Worm (Caenorhabditis elegans) whole organism, L4 larva: ENCODE data around the gene nspg-8.

ENCODE experiments used
- F44E2.7 ChIP-seq: fragments of 200-800 bp; sonication (Bioruptor generic); IDR thresholded peaks from 2 replicates; pipeline ENCODE4 v2.1.2; 2022; ENCODE audit warnings: missing genetic modification characterization, missing compliant biosample characterization
- F49E8.2 ChIP-seq: sonication (generic microtip); optimal IDR thresholded peaks from 2 replicates; lab custom pipeline; 2016; ENCODE audit warnings: missing compliant biosample characterization, mild to moderate bottlenecking, missing genetic modification characterization, borderline replicate concordance
- T20F7.1 ChIP-seq: fragments of 200-800 bp; sonication (Bioruptor generic); optimal IDR thresholded peaks from 2 replicates; lab custom pipeline; 2018; ENCODE audit warnings: mild to moderate bottlenecking, missing genetic modification characterization, missing compliant biosample characterization
- T26A8.4 ChIP-seq: fragments of 200-800 bp; sonication (Bioruptor generic); IDR thresholded peaks from 2 replicates; pipeline ENCODE4 v1.3.6; 2022; ENCODE audit warnings: missing genetic modification characterization, missing compliant biosample characterization
- aha-1 ChIP-seq: fragments of 150-350 bp; peaks from one replicate; lab custom pipeline; 2014; ENCODE audit warnings: missing biosample characterization, missing genetic modification characterization
- ama-1 ChIP-seq: fragments of 150-350 bp; optimal IDR thresholded peaks from 2 replicates; lab custom pipeline; 2014; ENCODE audit warnings: inconsistent platforms, mixed read lengths
- arid-1 ChIP-seq: fragments of 200-800 bp; sonication (Bioruptor generic); conservative IDR thresholded peaks from 2 replicates; pipeline ENCODE4 v1.3.6; 2022; ENCODE audit warnings: missing genetic modification reagents, missing genetic modification characterization, missing compliant biosample characterization
- ceh-28 ChIP-seq: fragments of 150-350 bp; optimal IDR thresholded peaks from 2 replicates; lab custom pipeline; 2014; ENCODE audit warnings: missing biosample characterization, missing genetic modification reagents, missing genetic modification characterization
- ceh-82 ChIP-seq: sonication (generic microtip); optimal IDR thresholded peaks from 2 replicates; lab custom pipeline; 2017; ENCODE audit warnings: missing biosample characterization, missing genetic modification characterization
- ces-1 ChIP-seq: fragments of 150-350 bp; sonication (generic microtip); optimal IDR thresholded peaks from 4 replicates; lab custom pipeline; 2014; ENCODE audit warnings: missing biosample characterization, missing genetic modification reagents, missing genetic modification characterization
- cey-2 ChIP-seq: sonication (generic microtip); optimal IDR thresholded peaks from 3 replicates; lab custom pipeline; 2017; ENCODE audit warnings: missing genetic modification characterization, mild to moderate bottlenecking, missing compliant biosample characterization, antibody characterized with exemption, borderline replicate concordance; ENCODE audit not compliant: insufficient read depth
- ctbp-1 ChIP-seq: fragments of 200-800 bp; sonication (Bioruptor generic); IDR thresholded peaks from 2 replicates; pipeline ENCODE4 v1.3.6; 2022; ENCODE audit warnings: missing genetic modification reagents, missing genetic modification characterization, missing compliant biosample characterization
- daf-12 ChIP-seq: fragments of 150-350 bp; optimal IDR thresholded peaks from 2 replicates; lab custom pipeline; 2014; ENCODE audit warnings: missing biosample characterization, missing genetic modification reagents, missing genetic modification characterization
- daf-16 ChIP-seq, 3 experiments: sonication (generic microtip); optimal IDR thresholded peaks; 2 replicates each; lab custom pipeline; 2016 to 2017; ENCODE audit warnings: missing genetic modification characterization in 3 of 3, missing genetic modification reagents in 3 of 3, mild to moderate bottlenecking in 2 of 3, missing compliant biosample characterization in 2 of 3, missing biosample characterization in 1 of 3, moderate library complexity in 1 of 3
- duxl-1 ChIP-seq: sonication (generic microtip); optimal IDR thresholded peaks from 2 replicates; lab custom pipeline; 2016; ENCODE audit warnings: mild to moderate bottlenecking, missing genetic modification characterization, moderate library complexity, missing compliant biosample characterization; ENCODE audit not compliant: poor library complexity
- egl-27 ChIP-seq: sonication (generic microtip); optimal IDR thresholded peaks from 3 replicates; lab custom pipeline; 2017; ENCODE audit warnings: missing biosample characterization, missing genetic modification reagents, missing genetic modification characterization
- gei-8 ChIP-seq: fragments of 200-800 bp; sonication (Bioruptor generic); optimal IDR thresholded peaks from 2 replicates; lab custom pipeline; 2018; ENCODE audit warnings: mild to moderate bottlenecking, missing genetic modification characterization, missing compliant biosample characterization
- hif-1 ChIP-seq, 2 experiments: sonication (generic microtip); optimal IDR thresholded peaks; 2 replicates each; lab custom pipeline; 2016 to 2017; ENCODE audit warnings: missing compliant biosample characterization in 2 of 2, missing genetic modification characterization in 2 of 2, missing genetic modification reagents in 2 of 2, missing genotype in 2 of 2, mild to moderate bottlenecking in 1 of 2
- hmg-1.1 ChIP-seq: fragments of 200-800 bp; sonication (Bioruptor generic); IDR thresholded peaks from 2 replicates; pipeline ENCODE4 v1.3.6; 2022; ENCODE audit warnings: missing genetic modification reagents, missing genetic modification characterization, missing compliant biosample characterization
- jun-1 ChIP-seq: fragments of 150-350 bp; optimal IDR thresholded peaks from 2 replicates; lab custom pipeline; 2014; ENCODE audit warnings: missing biosample characterization, missing genetic modification reagents, missing genetic modification characterization
- lim-7 ChIP-seq: fragments of 200-800 bp; sonication (Bioruptor generic); IDR thresholded peaks from 2 replicates; pipeline ENCODE4 v1.3.6; 2022; ENCODE audit warnings: missing genetic modification characterization, missing compliant biosample characterization
- lin-1 ChIP-seq: fragments of 200-800 bp; sonication (Bioruptor generic); IDR thresholded peaks from 2 replicates; pipeline ENCODE4 v1.3.6; 2022; ENCODE audit warnings: missing genetic modification reagents, missing genetic modification characterization, missing compliant biosample characterization
- lin-15B ChIP-seq: fragments of 150-350 bp; sonication (generic microtip); optimal IDR thresholded peaks from 3 replicates; lab custom pipeline; 2014; ENCODE audit warnings: missing biosample characterization, missing genetic modification characterization
- lin-38 ChIP-seq: fragments of 200-800 bp; sonication (Bioruptor generic); IDR thresholded peaks from 2 replicates; pipeline ENCODE4 v1.3.6; 2022; ENCODE audit warnings: missing genetic modification reagents, missing genetic modification characterization, missing compliant biosample characterization
- lin-39 ChIP-seq: fragments of 150-350 bp; optimal IDR thresholded peaks from 2 replicates; lab custom pipeline; 2014; ENCODE audit warnings: missing biosample characterization, missing genetic modification reagents, missing genetic modification characterization
- madf-5 ChIP-seq, 2 experiments: fragments of 200-800 bp; sonication (Bioruptor generic); IDR thresholded peaks; 2 replicates each; pipeline ENCODE4 v1.3.6; 2022; ENCODE audit warnings: missing compliant biosample characterization in 2 of 2, missing genetic modification characterization in 2 of 2
- madf-9 ChIP-seq: fragments of 200-800 bp; sonication (Bioruptor generic); conservative IDR thresholded peaks from 2 replicates; pipeline ENCODE4 v1.3.6; 2022; ENCODE audit warnings: missing genetic modification reagents, missing genetic modification characterization, missing compliant biosample characterization
- mes-2 ChIP-seq: sonication (generic microtip); optimal IDR thresholded peaks from 2 replicates; lab custom pipeline; 2016; ENCODE audit warnings: missing genotype, mild to moderate bottlenecking, missing genetic modification characterization, missing compliant biosample characterization; ENCODE audit not compliant: poor library complexity, severe bottlenecking
- nhr-102 ChIP-seq: sonication (generic microtip); optimal IDR thresholded peaks from 2 replicates; lab custom pipeline; 2016; ENCODE audit warnings: mild to moderate bottlenecking, missing genetic modification characterization, moderate library complexity, missing compliant biosample characterization
- nhr-11 ChIP-seq: fragments of 150-350 bp; optimal IDR thresholded peaks from 2 replicates; lab custom pipeline; 2014; ENCODE audit warnings: missing biosample characterization, missing genetic modification characterization
- nhr-111 ChIP-seq: fragments of 200-800 bp; sonication (Bioruptor generic); optimal IDR thresholded peaks from 2 replicates; lab custom pipeline; 2018; ENCODE audit warnings: mild to moderate bottlenecking, missing genetic modification characterization, missing compliant biosample characterization
- nhr-237 ChIP-seq: sonication (generic microtip); optimal IDR thresholded peaks from 2 replicates; lab custom pipeline; 2017; ENCODE audit warnings: missing biosample characterization, missing genetic modification characterization
- nhr-42 ChIP-seq: fragments of 200-800 bp; sonication (Bioruptor generic); IDR thresholded peaks from 2 replicates; pipeline ENCODE4 v1.3.6; 2022; ENCODE audit warnings: missing genetic modification characterization, missing compliant biosample characterization
- nhr-48 ChIP-seq: sonication (generic microtip); optimal IDR thresholded peaks from 2 replicates; lab custom pipeline; 2016; ENCODE audit warnings: mild to moderate bottlenecking, missing genetic modification characterization, missing compliant biosample characterization
- pha-4 ChIP-seq, 2 experiments: fragments of 150-350 bp in 1 of 2; fragments of 200-800 bp in 1 of 2; sonication (Bioruptor generic) in 1 of 2; IDR thresholded peaks in 1 of 2; optimal IDR thresholded peaks in 1 of 2; 2 replicates each; pipeline versions ENCODE4 v1.3.6 to Lab custom; 2014 to 2022; ENCODE audit warnings: missing genetic modification characterization in 2 of 2, missing genetic modification reagents in 2 of 2, missing biosample characterization in 1 of 2, missing compliant biosample characterization in 1 of 2
- sdz-12 ChIP-seq: fragments of 200-800 bp; sonication (Bioruptor generic); optimal IDR thresholded peaks from 2 replicates; lab custom pipeline; 2018; ENCODE audit warnings: mild to moderate bottlenecking, missing genetic modification characterization, missing compliant biosample characterization
- set-16 ChIP-seq: fragments of 200-800 bp; sonication (Bioruptor generic); IDR thresholded peaks from 2 replicates; pipeline ENCODE4 v1.3.6; 2022; ENCODE audit warnings: missing genetic modification reagents, missing genetic modification characterization, missing compliant biosample characterization
- spr-3 ChIP-seq: fragments of 200-800 bp; sonication (Bioruptor generic); optimal IDR thresholded peaks from 2 replicates; lab custom pipeline; 2018; ENCODE audit warnings: mild to moderate bottlenecking, missing genetic modification characterization, missing compliant biosample characterization
- tag-97 ChIP-seq: fragments of 200-800 bp; sonication (Bioruptor generic); IDR thresholded peaks from 2 replicates; pipeline ENCODE4 v1.3.6; 2022; ENCODE audit warnings: missing genetic modification characterization, missing compliant biosample characterization
- unc-39 ChIP-seq: sonication (generic microtip); optimal IDR thresholded peaks from 2 replicates; lab custom pipeline; 2017; ENCODE audit warnings: missing biosample characterization, missing genetic modification characterization
- unc-62 ChIP-seq, 3 experiments: fragments of 150-350 bp in 1 of 3; sonication (generic microtip); optimal IDR thresholded peaks in 2 of 3; peaks in 1 of 3; 1 replicate in 1 of 3; 2 replicates in 2 of 3; lab custom pipeline; 2014 to 2017; ENCODE audit warnings: missing biosample characterization in 3 of 3, missing genetic modification characterization in 3 of 3, missing genetic modification reagents in 3 of 3, missing genotype in 1 of 3
- vab-7 ChIP-seq: fragments of 200-800 bp; sonication (Bioruptor generic); IDR thresholded peaks from 2 replicates; pipeline ENCODE4 v1.3.6; 2022; ENCODE audit warnings: missing genetic modification reagents, missing genetic modification characterization, missing compliant biosample characterization
- zag-1 ChIP-seq: fragments of 150-350 bp; optimal IDR thresholded peaks from 2 replicates; lab custom pipeline; 2014; ENCODE audit warnings: missing biosample characterization, missing genetic modification characterization

nspg-8 gene

ce11 chrIII:1193326-1193862, 11.5 kb downstream of the nspg-8 start, which contains the start of gene Y119D3B.14:
Gene Y119D3B.14, minus strand, starts transcription at chrIII:1193812.
- TF ChIP-seq nhr-102 (tag; lab: Kevin White, UChicago): no peak
- peak; percentile 11; the same call in 1 of the 2 replicates for TF ChIP-seq lin-38
- peak; percentile 54 for TF ChIP-seq ceh-28 (tag; lab: Kevin White, UChicago)
- 0 out of 2 replicates have a peak, but pooled peaks have one; percentile 19 for TF ChIP-seq set-16 (GFP tag; lab: Robert Waterston, UW)
- no peak for TF ChIP-seq F49E8.2 (tag; lab: Kevin White, UChicago)
- TF ChIP-seq aha-1 (tag; lab: Kevin White, UChicago): peak; percentile 77
- TF ChIP-seq madf-5 (GFP tag; IDR thresholded peaks at IDR 0.05; lab: Robert Waterston, UW): no peak
- TF ChIP-seq ama-1 (lab: Kevin White, UChicago): no peak
- no peak for TF ChIP-seq lin-15B (tag; lab: Kevin White, UChicago)
- no peak for TF ChIP-seq vab-7
- no peak for TF ChIP-seq jun-1

- no peak for TF ChIP-seq cey-2 (tag; lab: Kevin White, UChicago)
- no peak for TF ChIP-seq T26A8.4 (GFP tag; lab: Robert Waterston, UW)
- TF ChIP-seq ceh-82: no peak
- TF ChIP-seq sdz-12 (GFP tag; lab: Kevin White, UChicago): no peak
- no peak for TF ChIP-seq arid-1 (GFP tag; lab: Robert Waterston, UW)
- no peak for TF ChIP-seq nhr-102 (tag; lab: Kevin White, UChicago)
- TF ChIP-seq duxl-1: no peak
Observed at ce11 chrIII:1196192-1196591, 14.3 kb downstream of the nspg-8 start, which contains the start of gene dss-1. Gene dss-1, minus strand, starts transcription at chrIII:1196292.

- TF ChIP-seq nhr-42 (GFP tag; lab: Robert Waterston, UW) (no peak), mes-2 (tag; lab: Kevin White, UChicago) (peak; percentile 88), ces-1 (no peak), unc-62 (GFP tag; optimal IDR thresholded peaks at IDR 0.05 in 1 of 2; lab: Kevin White, UChicago) (peak in 1 of 2 experiments; percentile 86), unc-62 (tag; optimal IDR thresholded peaks at IDR 0.05; lab: Kevin White, UChicago) (no peak), nhr-237 (tag; lab: Kevin White, UChicago) (no peak), lin-1 (no peak), T26A8.4 (GFP tag; lab: Robert Waterston, UW) (0 out of 2 replicates have a peak, but pooled peaks have one; percentile 45), set-16 (GFP tag; lab: Robert Waterston, UW) (no peak), F44E2.7 (no peak), nhr-11 (tag; lab: Kevin White, UChicago) (peak; percentile 22), vab-7 (no peak), lin-38 (peak; percentile 99), hif-1 (tag; optimal IDR thresholded peaks at IDR 0.05; lab: Kevin White, UChicago) (peak in 1 of 2 experiments; percentile 55), madf-9 (GFP tag; lab: Robert Waterston, UW) (no peak), tag-97 (GFP tag; lab: Robert Waterston, UW) (no peak), daf-16 (GFP tag; optimal IDR thresholded peaks at IDR 0.05; lab: Kevin White, UChicago) (no peak), daf-16 (tag; optimal IDR thresholded peaks at IDR 0.05; lab: Kevin White, UChicago) (peak; percentile 25), nhr-48 (no peak), lim-7 (GFP tag; lab: Robert Waterston, UW) (no peak), pha-4 (GFP tag; IDR thresholded peaks at IDR 0.05; lab: Robert Waterston, UW) (peak; percentile 36; the same call in 1 of the 2 replicates), pha-4 (tag; optimal IDR thresholded peaks at IDR 0.05; lab: Kevin White, UChicago) (no peak), nhr-111 (GFP tag; lab: Kevin White, UChicago) (no peak), lin-39 (tag; lab: Kevin White, UChicago) (no peak), ctbp-1 (GFP tag; lab: Robert Waterston, UW) (peak; percentile 29; the same call in 1 of the 2 replicates), gei-8 (GFP tag; lab: Kevin White, UChicago) (no peak), daf-12 (no peak), ceh-28 (tag; lab: Kevin White, UChicago) (no peak), unc-39 (no peak), spr-3 (GFP tag; lab: Kevin White, UChicago) (no peak), egl-27 (tag; lab: Kevin White, UChicago) (no peak), T20F7.1 (GFP tag; lab: Kevin White, UChicago) (no peak), zag-1 (tag; lab: Kevin White, UChicago) (no peak), lin-15B (tag; lab: Kevin White, UChicago) (peak; percentile 36), hmg-1.1 (GFP tag; lab: Robert Waterston, UW) (peak; percentile 65)
Observed at ce11 chrIII:1201958-1202596, 20.2 kb downstream of the nspg-8 start, which contains the start of the genes mrpl-45 and Y119D3B.12. Gene mrpl-45, minus strand, starts transcription at chrIII:1202008. Gene Y119D3B.12, plus strand, starts transcription at chrIII:1202546.
